Fruit fly (Drosophila melanogaster) whole organism, embryonic: ENCODE results near the gene Nepl4.
A peak's percentile ranks its signal among the peaks of the same experiment; 100 is the strongest.

Experiments
- Aef1 ChIP-seq: fragments of 200-800 bp; sonication (Bioruptor generic); IDR thresholded peaks from 3 replicates; pipeline ENCODE4 v1.3.6; 2022; ENCODE audit warnings: missing biosample characterization, missing genetic modification characterization
- Asciz ChIP-seq: fragments of 200-800 bp; sonication (Bioruptor generic); optimal IDR thresholded peaks from 2 replicates; lab custom pipeline; 2017; ENCODE audit warnings: missing biosample characterization, mild to moderate bottlenecking, missing genetic modification characterization, missing genetic modification reagents
- Atf6 ChIP-seq: fragments of 200-800 bp; sonication (Bioruptor generic); IDR thresholded peaks from 2 replicates; pipeline ENCODE4 v1.3.6; 2022; ENCODE audit warnings: missing biosample characterization, missing genetic modification characterization
- CG10267 ChIP-seq: fragments of 200-800 bp; sonication (Bioruptor generic); optimal IDR thresholded peaks from 2 replicates; lab custom pipeline; 2018; ENCODE audit warnings: missing biosample characterization, mild to moderate bottlenecking, missing genetic modification characterization, moderate library complexity
- CG10274 ChIP-seq: fragments of 200-800 bp; sonication (Bioruptor generic); optimal IDR thresholded peaks from 3 replicates; lab custom pipeline; 2017; ENCODE audit warnings: missing biosample characterization, mild to moderate bottlenecking, missing genetic modification characterization
- CG12744 ChIP-seq: fragments of 200-800 bp; sonication (Bioruptor generic); optimal IDR thresholded peaks from 2 replicates; lab custom pipeline; 2016; ENCODE audit warnings: missing biosample characterization, missing genetic modification characterization
- CG14860 ChIP-seq: fragments of 200-800 bp; sonication (Bioruptor generic); IDR thresholded peaks from 3 replicates; pipeline ENCODE4 v1.3.6; 2022; ENCODE audit warnings: missing biosample characterization, missing genetic modification characterization; ENCODE audit not compliant: partially characterized antibody
- CG1603 ChIP-seq: fragments of 200-800 bp; sonication (Bioruptor generic); optimal IDR thresholded peaks from 2 replicates; lab custom pipeline; 2019; ENCODE audit warnings: missing biosample characterization, mild to moderate bottlenecking, missing genetic modification characterization, moderate library complexity
- CG2199 ChIP-seq: fragments of 200-800 bp; sonication (Bioruptor generic); IDR thresholded peaks from 3 replicates; pipeline ENCODE4 v1.3.6; 2022; ENCODE audit warnings: missing biosample characterization, missing genetic modification characterization
- CG32767 ChIP-seq: fragments of 200-800 bp; sonication (Bioruptor generic); IDR thresholded peaks from 2 replicates; pipeline ENCODE4 v1.3.6; 2022; ENCODE audit warnings: missing biosample characterization, missing genetic modification characterization
- CG4730 ChIP-seq: fragments of 200-800 bp; sonication (Bioruptor generic); IDR thresholded peaks from 2 replicates; pipeline ENCODE4 v1.3.6; 2022; ENCODE audit warnings: missing biosample characterization, missing genetic modification characterization
- CG5180 ChIP-seq: fragments of 200-800 bp; sonication (Bioruptor generic); optimal IDR thresholded peaks from 3 replicates; lab custom pipeline; 2017; ENCODE audit warnings: missing biosample characterization, missing genetic modification characterization, mild to moderate bottlenecking, moderate library complexity, missing genetic modification reagents
- CG6254 ChIP-seq: fragments of 200-800 bp; sonication (Bioruptor generic); optimal IDR thresholded peaks from 3 replicates; lab custom pipeline; 2017; ENCODE audit warnings: mild to moderate bottlenecking, missing biosample characterization, missing genetic modification reagents, missing genetic modification characterization
- CG6765 ChIP-seq: fragments of 200-800 bp; sonication (Bioruptor generic); optimal IDR thresholded peaks from 3 replicates; lab custom pipeline; 2017; ENCODE audit warnings: missing biosample characterization, mild to moderate bottlenecking, missing genetic modification characterization
- CG7357 ChIP-seq: fragments of 200-800 bp; sonication (Bioruptor generic); IDR thresholded peaks from 3 replicates; pipeline ENCODE4 v1.3.6; 2022; ENCODE audit warnings: missing biosample characterization, missing genetic modification characterization
- CG7963 ChIP-seq: fragments of 200-800 bp; sonication (Bioruptor generic); IDR thresholded peaks from 3 replicates; pipeline ENCODE4 v1.3.6; 2022; ENCODE audit warnings: missing biosample characterization, missing genetic modification characterization; ENCODE audit not compliant: partially characterized antibody
- CG9876 ChIP-seq: fragments of 200-800 bp; sonication (Bioruptor generic); optimal IDR thresholded peaks from 2 replicates; lab custom pipeline; 2016; ENCODE audit warnings: missing biosample characterization, missing genetic modification characterization
- CkIIα-i1 ChIP-seq: fragments of 200-800 bp; sonication (Bioruptor generic); IDR thresholded peaks from 2 replicates; pipeline ENCODE4 v1.3.6; 2022; ENCODE audit warnings: missing biosample characterization, missing genetic modification characterization
- CrebB ChIP-seq: fragments of 200-800 bp; sonication (Bioruptor generic); optimal IDR thresholded peaks from 3 replicates; lab custom pipeline; 2018; ENCODE audit warnings: missing biosample characterization, mild to moderate bottlenecking, missing genetic modification characterization
- Doc2 ChIP-seq: fragments of 200-800 bp; sonication (Bioruptor generic); IDR thresholded peaks from 2 replicates; pipeline ENCODE4 v1.3.6; 2022; ENCODE audit warnings: missing biosample characterization, missing genetic modification characterization
- Drgx ChIP-seq: fragments of 200-800 bp; sonication (Bioruptor generic); IDR thresholded peaks from 2 replicates; pipeline ENCODE4 v1.3.6; 2022; ENCODE audit warnings: missing biosample characterization, missing genetic modification characterization
- Ets65A ChIP-seq: fragments of 200-800 bp; sonication (Bioruptor generic); peaks from one replicate; lab custom pipeline; 2016; ENCODE audit warnings: missing biosample characterization, missing genetic modification characterization
- HHEX ChIP-seq: fragments of 200-800 bp; sonication (Bioruptor generic); optimal IDR thresholded peaks from 3 replicates; lab custom pipeline; 2017; ENCODE audit warnings: missing biosample characterization, mild to moderate bottlenecking, missing genetic modification characterization, missing genetic modification reagents
- MBD-R2 ChIP-seq: fragments of 200-800 bp; sonication (Bioruptor generic); IDR thresholded peaks from 2 replicates; pipeline ENCODE4 v1.3.6; 2022; ENCODE audit warnings: missing biosample characterization, missing genetic modification characterization
- NK7.1 ChIP-seq: fragments of 200-800 bp; sonication (Bioruptor generic); optimal IDR thresholded peaks from 3 replicates; lab custom pipeline; 2016; ENCODE audit warnings: missing biosample characterization, missing genetic modification characterization
- Opbp ChIP-seq: fragments of 200-800 bp; sonication (Bioruptor generic); IDR thresholded peaks from 3 replicates; pipeline ENCODE4 v1.3.6; 2022; ENCODE audit warnings: missing biosample characterization, missing genetic modification characterization; ENCODE audit not compliant: partially characterized antibody
- Sry-β ChIP-seq: fragments of 200-800 bp; sonication (Bioruptor generic); optimal IDR thresholded peaks from 2 replicates; lab custom pipeline; 2018; ENCODE audit warnings: missing biosample characterization, mild to moderate bottlenecking, missing genetic modification characterization, moderate library complexity
- Tbp ChIP-seq: fragments of >200 bp; optimal IDR thresholded peaks from 2 replicates; lab custom pipeline; 2018; ENCODE audit warnings: missing biosample characterization, missing genetic modification characterization
- chif ChIP-seq, 2 experiments: fragments of 200-800 bp; sonication (Bioruptor generic); optimal IDR thresholded peaks; 3 replicates each; lab custom pipeline; 2016; ENCODE audit warnings: missing biosample characterization in 2 of 2, missing genetic modification characterization in 2 of 2
- chm ChIP-seq: fragments of 200-800 bp; sonication (Bioruptor generic); IDR thresholded peaks from 2 replicates; pipeline ENCODE4 v1.3.6; 2022; ENCODE audit warnings: missing biosample characterization, missing genetic modification characterization
- fd64A ChIP-seq: fragments of 200-800 bp; sonication (Bioruptor generic); optimal IDR thresholded peaks from 3 replicates; lab custom pipeline; 2018; ENCODE audit warnings: missing biosample characterization, mild to moderate bottlenecking, missing genetic modification characterization
- gro ChIP-seq: fragments of 200-800 bp; sonication (Bioruptor generic); optimal IDR thresholded peaks from 2 replicates; lab custom pipeline; 2016; ENCODE audit warnings: missing biosample characterization, missing genetic modification characterization
- gsb ChIP-seq: fragments of 200-800 bp; sonication (Bioruptor generic); IDR thresholded peaks from 2 replicates; pipeline ENCODE4 v1.3.6; 2022; ENCODE audit warnings: missing biosample characterization, missing genetic modification characterization
- ham ChIP-seq: fragments of 200-800 bp; sonication (Bioruptor generic); IDR thresholded peaks from 2 replicates; pipeline ENCODE4 v1.3.6; 2022; ENCODE audit warnings: missing biosample characterization, missing genetic modification characterization
- maf-S ChIP-seq: fragments of 200-800 bp; sonication (Bioruptor generic); optimal IDR thresholded peaks from 2 replicates; lab custom pipeline; 2016; ENCODE audit warnings: missing biosample characterization, missing genetic modification characterization
- mam ChIP-seq: fragments of 200-800 bp; sonication (Bioruptor generic); optimal IDR thresholded peaks from 3 replicates; lab custom pipeline; 2016; ENCODE audit warnings: missing biosample characterization, missing genetic modification characterization
- phol ChIP-seq: fragments of 200-800 bp; sonication (Bioruptor generic); optimal IDR thresholded peaks from 3 replicates; lab custom pipeline; 2018; ENCODE audit warnings: missing biosample characterization, mild to moderate bottlenecking, missing genetic modification characterization, moderate library complexity
- prd ChIP-seq, 3 experiments: fragments of >200 bp in 2 of 3; fragments of 200-800 bp in 1 of 3; sonication (Bioruptor generic) in 1 of 3; optimal IDR thresholded peaks in 2 of 3; IDR thresholded peaks in 1 of 3; 2 replicates in 2 of 3; 3 replicates in 1 of 3; pipeline versions ENCODE4 v1.3.6 to Lab custom; 2017 to 2022; ENCODE audit warnings: missing biosample characterization in 1 of 3, missing genetic modification characterization in 1 of 3
- pros ChIP-seq: fragments of 200-800 bp; sonication (Bioruptor generic); optimal IDR thresholded peaks from 3 replicates; lab custom pipeline; 2019; ENCODE audit warnings: missing biosample characterization, mild to moderate bottlenecking, missing genetic modification characterization, moderate library complexity
- sim ChIP-seq: fragments of 200-800 bp; sonication (Bioruptor generic); IDR thresholded peaks from 2 replicates; pipeline ENCODE4 v1.3.6; 2022; ENCODE audit warnings: missing biosample characterization, missing genetic modification characterization
- sna ChIP-seq: fragments of 200-800 bp; sonication (Bioruptor generic); IDR thresholded peaks from 2 replicates; pipeline ENCODE4 v1.3.6; 2022; ENCODE audit warnings: missing biosample characterization, missing genetic modification characterization; ENCODE audit not compliant: partially characterized antibody
- sqz ChIP-seq: fragments of 200-800 bp; sonication (Bioruptor generic); optimal IDR thresholded peaks from 3 replicates; lab custom pipeline; 2018; ENCODE audit warnings: missing biosample characterization, mild to moderate bottlenecking, missing genetic modification characterization
- tgo ChIP-seq: fragments of 200-800 bp; sonication (Bioruptor generic); IDR thresholded peaks from 3 replicates; pipeline ENCODE4 v1.3.6; 2022; ENCODE audit warnings: missing biosample characterization, missing genetic modification characterization
- trem ChIP-seq: fragments of 200-800 bp; optimal IDR thresholded peaks from 3 replicates; lab custom pipeline; 2019; ENCODE audit warnings: missing biosample characterization, mild to moderate bottlenecking, missing genetic modification characterization, moderate library complexity
- trh ChIP-seq: fragments of 200-800 bp; sonication (Bioruptor generic); optimal IDR thresholded peaks from 2 replicates; lab custom pipeline; 2016; ENCODE audit warnings: missing biosample characterization, missing genetic modification characterization
- unc-4 ChIP-seq: fragments of 200-800 bp; sonication (Bioruptor generic); IDR thresholded peaks from 2 replicates; pipeline ENCODE4 v1.3.6; 2022; ENCODE audit warnings: missing biosample characterization, missing genetic modification characterization; ENCODE audit not compliant: partially characterized antibody
- vnd ChIP-seq: fragments of 200-800 bp; sonication (Bioruptor generic); IDR thresholded peaks from 3 replicates; pipeline ENCODE4 v1.3.6; 2022; ENCODE audit warnings: missing biosample characterization, missing genetic modification characterization; ENCODE audit not compliant: partially characterized antibody

The Nepl4 gene

dm6 chr2L:6319068-6319467, 48.6 kb upstream of the Nepl4 start (continued):
- TF ChIP-seq Opbp: no peak
- no peak for TF ChIP-seq CG7963
- peak; percentile 71 for TF ChIP-seq pros (GFP tag; lab: Kevin White, UChicago)
- TF ChIP-seq CG1603 (tag; lab: Kevin White, UChicago): peak; percentile 20
- TF ChIP-seq Sry-β: no peak

dm6 chr2L:6323536-6324385, 43.9 kb upstream of the Nepl4 start, which contains the start of gene PDZ-GEF:
Gene PDZ-GEF (plus strand): TSS chr2L:6323767.
- TF ChIP-seq mam (GFP tag; lab: Kevin White, UChicago) (peak; percentile 58), Asciz (GFP tag; lab: Kevin White, UChicago) (no peak), gsb (GFP tag; lab: Robert Waterston, UW) (0 out of 2 replicates have a peak, but pooled peaks have one; percentile 32), MBD-R2 (GFP tag; lab: Robert Waterston, UW) (peak; percentile 58; the same call in 1 of the 2 replicates), HHEX (GFP tag; lab: Kevin White, UChicago) (no peak), trh (GFP tag; lab: Kevin White, UChicago) (no peak), prd (optimal IDR thresholded peaks at IDR 0.05; lab: Kevin White, UChicago) (no peak), prd (GFP tag; IDR thresholded peaks at IDR 0.05; lab: Robert Waterston, UW) (peak; percentile 60), Drgx (no peak), ham (GFP tag; lab: Robert Waterston, UW) (no peak), chm (GFP tag; lab: Robert Waterston, UW) (no peak; the same call in 1 of the 2 replicates), gro (GFP tag; lab: Kevin White, UChicago) (peak; percentile 58), CG5180 (GFP tag; lab: Kevin White, UChicago) (no peak), trem (tag; lab: Kevin White, UChicago) (peak; percentile 70), CG32767 (GFP tag; lab: Robert Waterston, UW) (peak; percentile 54; the same call in 1 of the 2 replicates), Aef1 (GFP tag; lab: Robert Waterston, UW) (no peak), phol (peak; percentile 45), unc-4 (peak; percentile 61), CG9876 (GFP tag; lab: Kevin White, UChicago) (no peak), Atf6 (GFP tag; lab: Robert Waterston, UW) (no peak), CrebB (tag; lab: Kevin White, UChicago) (no peak), Ets65A (peak; percentile 92), NK7.1 (GFP tag; lab: Kevin White, UChicago) (no peak), CG7357 (GFP tag; lab: Robert Waterston, UW) (0 out of 3 replicates have a peak, but pooled peaks have one; percentile 35), CG6254 (GFP tag; lab: Kevin White, UChicago) (no peak), chif (GFP tag; optimal IDR thresholded peaks at IDR 0.05; lab: Kevin White, UChicago) (peak; percentile 25 to 74), CG12744 (GFP tag; lab: Kevin White, UChicago) (no peak), fd64A (GFP tag; lab: Kevin White, UChicago) (no peak), vnd (GFP tag; lab: Robert Waterston, UW) (no peak), CkIIα-i1 (GFP tag; lab: Robert Waterston, UW) (no peak), CG10274 (GFP tag; lab: Kevin White, UChicago) (no peak), maf-S (peak; percentile 20), sna (GFP tag; lab: Robert Waterston, UW) (peak; percentile 57; the same call in 1 of the 2 replicates), sqz (GFP tag; lab: Kevin White, UChicago) (no peak), Tbp (GFP tag; lab: Kevin White, UChicago) (no peak), sim (GFP tag; lab: Robert Waterston, UW) (no peak), CG14860 (no peak), CG2199 (GFP tag; lab: Robert Waterston, UW) (peak; percentile 80), CG6765 (GFP tag; lab: Kevin White, UChicago) (no peak), CG10267 (tag; lab: Kevin White, UChicago) (peak; percentile 68), Doc2 (no peak), tgo (GFP tag; lab: Robert Waterston, UW) (peak; percentile 56), CG4730 (no peak; the same call in 1 of the 2 replicates)
